Worm (Caenorhabditis elegans) whole organism, midembryonic: Measurements from ENCODE around the gene znf-593.

Experiments
- T22C8.4 ChIP-seq: fragments of 200-800 bp; sonication (Bioruptor generic); IDR thresholded peaks from 2 replicates; pipeline ENCODE4 v1.3.6; 2022; ENCODE audit warnings: missing genetic modification characterization, missing compliant biosample characterization
- cog-1 ChIP-seq: sonication (generic microtip); optimal IDR thresholded peaks from 2 replicates; lab custom pipeline; 2016; ENCODE audit warnings: missing genetic modification characterization, missing compliant biosample characterization
- flt-1 ChIP-seq: fragments of 200-800 bp; sonication (Bioruptor generic); IDR thresholded peaks from 2 replicates; pipeline ENCODE4 v1.3.6; 2022; ENCODE audit warnings: missing genetic modification characterization, missing compliant biosample characterization
- klf-2 ChIP-seq: fragments of 200-800 bp; sonication (Bioruptor generic); conservative IDR thresholded peaks from 2 replicates; pipeline ENCODE4 v1.3.6; 2022; ENCODE audit warnings: missing genetic modification reagents, missing genetic modification characterization, missing compliant biosample characterization
- med-1 ChIP-seq: sonication (generic microtip); optimal IDR thresholded peaks from 2 replicates; lab custom pipeline; 2017; ENCODE audit warnings: missing genetic modification characterization, mild to moderate bottlenecking, missing compliant biosample characterization, antibody characterized with exemption, missing genetic modification reagents; ENCODE audit not compliant: insufficient read depth
- ref-1 ChIP-seq: fragments of 200-800 bp; sonication (Bioruptor generic); conservative IDR thresholded peaks from 2 replicates; pipeline ENCODE4 v1.3.6; 2022; ENCODE audit warnings: missing genetic modification reagents, missing genetic modification characterization, missing compliant biosample characterization
- tab-1 ChIP-seq: fragments of 200-800 bp; sonication (Bioruptor generic); IDR thresholded peaks from 2 replicates; pipeline ENCODE4 v1.3.6; 2022; ENCODE audit warnings: missing genetic modification characterization, missing compliant biosample characterization
- ztf-23 ChIP-seq: fragments of 200-800 bp; sonication (Bioruptor generic); IDR thresholded peaks from 2 replicates; pipeline ENCODE4 v1.3.6; 2022; ENCODE audit warnings: missing genetic modification reagents, missing genetic modification characterization, missing compliant biosample characterization
- ztf-29 ChIP-seq: fragments of 200-800 bp; sonication (Bioruptor generic); IDR thresholded peaks from 2 replicates; pipeline ENCODE4 v1.3.6; 2022; ENCODE audit warnings: missing genetic modification reagents, missing genetic modification characterization, missing compliant biosample characterization

znf-593 gene

DNA sequence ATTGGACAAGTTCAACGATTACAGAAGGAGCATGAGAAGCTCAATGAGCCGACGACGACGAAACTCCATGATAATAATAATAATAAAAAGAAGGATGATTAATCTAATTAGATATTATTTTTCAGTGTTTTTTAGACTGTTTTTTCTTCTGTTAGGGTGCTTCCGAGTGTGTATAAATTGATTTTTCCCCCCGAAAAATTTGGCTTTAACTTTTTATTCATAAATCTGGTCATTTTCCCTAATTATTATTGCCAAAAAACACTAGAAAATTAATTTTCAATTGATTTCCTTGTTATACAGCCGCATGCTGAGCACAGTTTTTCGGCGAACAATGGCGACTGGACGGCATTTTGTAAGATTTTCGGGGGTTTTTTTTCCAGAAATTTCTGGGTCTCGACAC lies 5.1 kb upstream of the znf-593 start, which contains the start of gene nft-1:
Gene nft-1 (plus strand): TSS at position 301 of the 400 bp plus-strand sequence.
- TF ChIP-seq T22C8.4 (GFP tag; lab: Robert Waterston, UW) (no peak), ztf-23 (GFP tag; lab: Robert Waterston, UW) (no peak), ref-1 (no peak), cog-1 (tag; lab: Kevin White, UChicago) (no peak), tab-1 (no peak), ztf-29 (no peak), klf-2 (no peak)

DNA sequence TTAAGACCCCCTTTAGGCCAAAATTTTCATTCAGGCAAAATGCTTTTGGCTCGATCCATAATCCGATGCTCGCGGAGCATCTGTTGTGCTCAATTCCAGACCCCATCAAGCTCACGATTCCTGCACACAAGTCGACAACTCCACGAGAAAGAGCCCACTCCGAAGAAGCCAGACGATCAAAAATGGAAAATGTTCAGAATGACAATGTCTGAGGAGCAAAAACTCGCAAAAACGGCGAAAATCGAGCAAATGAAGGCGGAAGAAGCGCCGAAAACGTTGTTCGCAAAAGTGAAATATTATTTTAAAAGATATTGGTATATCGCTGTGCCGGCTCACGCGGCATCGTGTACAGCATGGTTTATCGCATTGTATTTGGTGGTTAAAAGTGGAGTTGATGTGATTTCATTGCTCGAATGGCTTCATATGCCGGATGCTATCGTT lies 3.2 kb upstream of the znf-593 start, which contains the start of gene Y56A3A.22:
Gene Y56A3A.22 (plus strand): TSS at position 35 of the 441 bp plus-strand sequence.
- TF ChIP-seq med-1 (GFP tag; lab: Kevin White, UChicago) (no peak), flt-1 (GFP tag; lab: Robert Waterston, UW) (0 out of 2 replicates have a peak, but pooled peaks have one; percentile 34), T22C8.4 (GFP tag; lab: Robert Waterston, UW) (no peak), ref-1 (no peak), klf-2 (no peak), ztf-29 (no peak)

DNA sequence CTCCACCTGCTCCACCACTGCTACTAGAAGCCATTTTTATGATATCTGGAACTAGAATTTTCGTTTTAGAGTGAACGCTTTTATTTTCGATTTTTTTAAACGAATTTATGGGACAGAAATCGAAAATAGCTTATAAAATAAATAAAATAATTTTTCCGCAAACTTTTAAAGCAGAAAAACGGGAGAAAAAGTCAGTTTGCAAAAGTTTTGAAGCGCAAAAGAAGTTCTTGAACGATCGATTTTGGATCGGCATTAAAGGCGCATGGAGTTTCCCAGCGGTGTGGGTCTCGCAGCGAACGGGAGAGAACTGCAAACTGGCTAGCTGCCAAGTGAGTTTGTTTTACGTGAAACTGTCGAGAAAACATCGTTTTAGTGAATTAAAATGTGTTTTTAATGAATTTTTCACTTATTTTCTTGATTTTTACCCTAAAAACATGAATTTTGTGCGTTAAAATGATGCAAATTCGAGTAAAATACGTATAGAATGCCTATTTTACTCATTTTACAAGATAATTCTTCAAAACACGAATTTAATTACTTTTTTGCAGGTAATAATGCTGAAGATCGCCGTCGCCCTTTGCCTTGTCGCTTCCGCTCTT lies 1.8 kb upstream of the znf-593 start, which contains the start of the genes ccf-1 and trap-4:
Gene ccf-1 (minus strand): TSS at position 51 of the 599 bp plus-strand sequence.
Gene trap-4 (plus strand): TSS at position 549 of the 599 bp plus-strand sequence.
- no peak for TF ChIP-seq med-1 (GFP tag; lab: Kevin White, UChicago)
- TF ChIP-seq T22C8.4 (GFP tag; lab: Robert Waterston, UW): 0 out of 2 replicates have a peak, but pooled peaks have one; percentile 15

DNA sequence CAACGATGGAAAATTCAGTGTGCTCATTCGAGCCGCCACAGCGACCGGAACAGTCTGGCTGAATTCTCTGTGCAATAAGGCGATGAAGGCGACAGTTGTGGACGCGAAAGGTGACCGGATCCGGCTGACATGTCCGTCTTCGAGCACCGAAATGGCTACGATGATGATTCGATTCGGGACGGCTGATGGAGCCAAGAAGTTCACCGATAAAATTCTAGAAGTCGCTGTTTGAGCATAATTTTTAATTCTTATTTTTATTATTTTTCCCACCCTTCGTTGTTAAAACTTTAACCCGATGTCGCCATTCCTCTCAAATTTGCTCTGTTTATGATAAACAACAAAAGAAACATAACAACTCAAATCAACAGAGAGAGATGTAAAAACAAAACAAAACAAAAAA lies 994 bp downstream of the znf-593 start:
- TF ChIP-seq klf-2 (no peak), ztf-23 (GFP tag; lab: Robert Waterston, UW) (no peak), med-1 (GFP tag; lab: Kevin White, UChicago) (no peak), ztf-29 (no peak), tab-1 (no peak), ref-1 (no peak), cog-1 (tag; lab: Kevin White, UChicago) (no peak), flt-1 (GFP tag; lab: Robert Waterston, UW) (no peak), T22C8.4 (GFP tag; lab: Robert Waterston, UW) (no peak)

DNA sequence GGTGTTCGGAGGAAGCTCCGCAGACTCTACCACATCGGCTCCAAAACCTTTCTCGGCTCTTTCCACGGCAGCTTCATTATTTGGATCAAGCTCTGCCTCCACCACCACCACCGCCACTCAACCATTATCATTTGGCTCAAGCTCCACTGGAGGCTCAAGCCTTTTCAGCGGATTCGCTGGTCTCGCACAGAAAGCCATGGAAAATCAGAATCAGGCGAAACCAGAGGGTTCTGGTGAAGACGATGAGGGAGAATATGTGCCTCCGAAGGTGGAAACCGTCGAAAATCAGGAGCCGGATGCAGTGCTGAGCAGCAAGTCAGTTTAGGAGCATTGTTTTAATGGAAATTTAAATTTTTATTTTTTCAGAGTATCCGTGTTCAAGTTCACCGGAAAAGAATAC lies 1.4 kb downstream of the znf-593 start:
- no peak for TF ChIP-seq cog-1 (tag; lab: Kevin White, UChicago)
- no peak for TF ChIP-seq med-1 (GFP tag; lab: Kevin White, UChicago)
- TF ChIP-seq ref-1: no peak
- TF ChIP-seq flt-1 (GFP tag; lab: Robert Waterston, UW): no peak
- no peak for TF ChIP-seq tab-1
- TF ChIP-seq ztf-29: no peak
- no peak for TF ChIP-seq T22C8.4 (GFP tag; lab: Robert Waterston, UW)
- no peak for TF ChIP-seq ztf-23 (GFP tag; lab: Robert Waterston, UW)
- no peak for TF ChIP-seq klf-2

DNA sequence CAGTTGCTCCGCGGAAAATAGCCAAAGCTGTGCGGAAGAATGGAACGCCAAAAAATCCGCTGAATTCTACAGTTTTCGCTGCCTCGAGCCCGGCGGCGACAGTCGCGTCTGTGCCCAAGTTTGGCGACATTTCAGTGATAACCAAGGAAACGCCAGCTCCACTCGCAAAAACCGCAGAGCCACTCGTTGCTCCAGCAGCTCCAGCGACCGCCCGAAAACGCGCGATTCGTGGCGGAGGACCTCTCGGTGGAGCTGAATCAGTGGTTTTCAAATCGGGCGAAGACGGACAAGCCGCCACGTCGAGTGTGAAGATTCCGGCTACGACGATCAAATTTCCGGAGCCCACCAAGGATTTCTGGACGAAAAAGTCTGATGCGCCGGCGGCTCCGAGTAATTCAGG lies 2.3 kb downstream of the znf-593 start:
- TF ChIP-seq flt-1 (GFP tag; lab: Robert Waterston, UW): no peak
- no peak for TF ChIP-seq ref-1

DNA sequence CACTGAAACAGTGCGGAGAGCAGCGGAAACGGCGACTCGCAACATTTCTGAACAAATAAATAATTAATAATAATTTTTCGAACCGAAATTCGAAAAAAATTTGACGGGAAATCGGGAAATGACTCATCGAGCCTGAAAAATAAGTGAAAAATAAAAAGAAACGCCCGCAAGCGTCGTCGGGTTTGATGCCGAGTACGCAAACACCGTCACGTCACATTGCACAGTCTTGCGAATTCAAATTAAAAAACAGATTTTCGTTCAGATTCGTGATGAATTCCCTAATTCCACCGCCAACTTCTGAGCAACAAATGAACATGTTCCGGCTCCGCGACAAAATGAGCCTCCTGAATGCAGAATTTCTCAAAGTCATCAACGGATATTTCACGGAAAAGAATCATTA lies 2.9 kb downstream of the znf-593 start, which contains the start of the genes ndab-1 and npp-16:
Gene ndab-1 (minus strand): TSS at position 47 of the 400 bp plus-strand sequence.
Gene npp-16 (plus strand): TSS at position 263 of the 400 bp plus-strand sequence.
- TF ChIP-seq ztf-29 (no peak), flt-1 (GFP tag; lab: Robert Waterston, UW) (0 out of 2 replicates have a peak, but pooled peaks have one; percentile 36)

DNA sequence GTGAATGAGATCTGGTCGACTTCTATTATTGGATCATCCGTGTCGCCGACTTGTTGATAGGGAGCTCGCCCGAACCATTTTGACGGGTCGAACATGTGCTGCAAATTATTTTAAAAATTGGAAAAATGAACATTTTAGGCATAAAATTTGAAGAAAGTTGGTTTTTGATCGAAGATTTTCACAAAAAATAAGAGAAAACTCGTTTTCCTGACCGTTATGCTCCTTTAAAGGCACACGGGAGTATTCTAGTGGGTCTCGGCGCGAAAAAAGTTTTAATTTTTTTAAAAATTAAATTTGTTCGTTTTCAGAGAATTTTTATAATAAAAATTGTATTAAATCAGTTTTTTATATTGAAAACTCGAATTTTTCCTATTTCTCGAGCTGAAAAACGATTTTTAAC lies 4.3 kb downstream of the znf-593 start, which contains the start of gene Y56A3A.16:
Gene Y56A3A.16 (minus strand): TSS at position 101 of the 400 bp plus-strand sequence.
- TF ChIP-seq ztf-23 (GFP tag; lab: Robert Waterston, UW) (no peak), med-1 (GFP tag; lab: Kevin White, UChicago) (no peak), flt-1 (GFP tag; lab: Robert Waterston, UW) (no peak), ztf-29 (no peak), T22C8.4 (GFP tag; lab: Robert Waterston, UW) (no peak), klf-2 (no peak), cog-1 (tag; lab: Kevin White, UChicago) (no peak), tab-1 (no peak), ref-1 (no peak)

DNA sequence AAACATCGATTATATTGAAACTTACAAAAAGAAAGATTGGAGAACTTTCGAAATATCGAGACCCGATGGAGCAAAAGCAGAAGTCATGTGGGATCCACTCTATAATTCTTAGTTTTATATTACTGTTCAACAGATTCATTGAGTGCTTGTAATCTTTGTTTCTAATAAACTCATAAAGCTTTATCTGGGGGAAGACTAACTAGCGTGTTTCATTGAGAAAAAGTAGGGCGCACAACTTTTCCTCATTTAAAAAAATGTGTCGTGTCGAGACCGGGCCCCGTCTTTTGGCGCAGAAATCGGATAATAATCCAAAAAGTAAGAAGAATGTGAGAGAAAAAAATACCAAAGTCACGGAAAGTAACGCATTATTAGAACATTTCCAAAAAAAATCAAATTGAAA lies 8.7 kb downstream of the znf-593 start, which contains the start of gene faah-4:
Gene faah-4 (minus strand): TSS at position 101 of the 400 bp plus-strand sequence.
- TF ChIP-seq ztf-29 (no peak), ref-1 (no peak), ztf-23 (GFP tag; lab: Robert Waterston, UW) (no peak), flt-1 (GFP tag; lab: Robert Waterston, UW) (no peak), tab-1 (no peak), klf-2 (no peak), med-1 (GFP tag; lab: Kevin White, UChicago) (no peak), T22C8.4 (GFP tag; lab: Robert Waterston, UW) (no peak), cog-1 (tag; lab: Kevin White, UChicago) (no peak)

DNA sequence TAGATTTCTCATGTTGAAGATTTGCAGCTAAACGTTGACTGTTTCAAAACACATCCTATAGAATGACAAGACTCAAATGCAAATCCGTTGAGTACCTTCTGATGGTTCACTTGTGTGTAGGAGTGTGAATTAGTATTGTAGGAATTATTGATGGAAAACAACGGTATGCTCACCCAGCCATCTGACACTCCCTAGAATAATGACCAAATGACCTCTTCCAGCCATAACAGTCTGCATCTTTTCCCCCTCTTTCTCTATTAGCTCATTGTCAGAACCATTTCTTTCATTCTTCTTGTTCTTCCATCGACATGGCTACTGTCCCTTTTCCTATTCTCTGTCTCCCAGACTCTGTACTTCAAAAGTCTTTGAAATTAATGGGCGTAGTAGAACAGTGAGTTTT lies 9.9 kb downstream of the znf-593 start, which contains the start of gene fbxb-24:
Gene fbxb-24 (plus strand): TSS at position 301 of the 400 bp plus-strand sequence.
- TF ChIP-seq ref-1: no peak
- TF ChIP-seq T22C8.4 (GFP tag; lab: Robert Waterston, UW): no peak

DNA sequence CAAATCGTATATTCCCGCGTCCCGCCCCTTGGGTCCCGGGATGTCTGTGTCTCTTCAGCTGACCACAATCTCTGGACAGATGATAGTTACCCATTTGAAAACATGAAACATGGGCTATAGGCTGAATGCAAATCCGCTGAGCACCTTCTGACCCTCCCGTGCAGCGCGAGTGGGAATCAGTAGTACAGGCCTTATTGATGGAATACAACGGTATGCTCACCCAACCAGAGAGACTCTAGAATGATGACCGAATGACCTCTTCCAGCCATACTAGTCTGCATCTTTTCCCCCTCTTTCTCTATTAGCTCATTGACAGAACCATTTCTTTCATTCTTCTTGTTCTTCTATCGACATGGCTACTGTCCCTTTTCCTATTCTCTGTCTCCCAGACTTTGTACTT lies 11.3 kb downstream of the znf-593 start, which contains the start of gene sdz-33:
Gene sdz-33 (plus strand): TSS at position 301 of the 400 bp plus-strand sequence.
- TF ChIP-seq cog-1 (tag; lab: Kevin White, UChicago): no peak
- no peak for TF ChIP-seq klf-2
